Fruit fly (Drosophila melanogaster) whole organism, embryonic: Measurements from ENCODE around the gene CG34179.

Experiments
- Abd-B ChIP-seq: fragments of 200-800 bp; sonication (Bioruptor generic); optimal IDR thresholded peaks from 2 replicates; lab custom pipeline; 2018; ENCODE audit warnings: missing biosample characterization, mild to moderate bottlenecking, missing genetic modification characterization, moderate library complexity
- Atf6 ChIP-seq: fragments of 200-800 bp; sonication (Bioruptor generic); IDR thresholded peaks from 2 replicates; pipeline ENCODE4 v1.3.6; 2022; ENCODE audit warnings: missing biosample characterization, missing genetic modification characterization
- B-H2 ChIP-seq: fragments of 200-800 bp; sonication (Bioruptor generic); optimal IDR thresholded peaks from 2 replicates; lab custom pipeline; 2018; ENCODE audit warnings: missing biosample characterization, mild to moderate bottlenecking, missing genetic modification characterization
- Blimp-1 ChIP-seq: fragments of 200-800 bp; sonication (Bioruptor generic); optimal IDR thresholded peaks from 3 replicates; lab custom pipeline; 2018; ENCODE audit warnings: missing biosample characterization, missing genetic modification characterization, mild to moderate bottlenecking, moderate library complexity, missing genetic modification reagents
- CG13624 ChIP-seq: fragments of 200-800 bp; sonication (Bioruptor generic); optimal IDR thresholded peaks from 2 replicates; lab custom pipeline; 2016; ENCODE audit warnings: missing biosample characterization, missing genetic modification characterization
- CG15514 ChIP-seq: fragments of 200-800 bp; sonication (Bioruptor generic); optimal IDR thresholded peaks from 3 replicates; lab custom pipeline; 2017; ENCODE audit warnings: missing biosample characterization, missing genetic modification characterization, mild to moderate bottlenecking, moderate library complexity, missing genetic modification reagents
- CG16813 ChIP-seq: fragments of 200-800 bp; sonication (Bioruptor generic); IDR thresholded peaks from 3 replicates; pipeline ENCODE4 v1.3.6; 2022; ENCODE audit warnings: missing biosample characterization, missing genetic modification characterization; ENCODE audit not compliant: partially characterized antibody
- CG17186 ChIP-seq: fragments of 200-800 bp; sonication (Bioruptor generic); optimal IDR thresholded peaks from 3 replicates; lab custom pipeline; 2017; ENCODE audit warnings: missing biosample characterization, missing genetic modification reagents, missing genetic modification characterization
- CG18011 ChIP-seq: fragments of 200-800 bp; sonication (Bioruptor generic); optimal IDR thresholded peaks from 2 replicates; lab custom pipeline; 2017; ENCODE audit warnings: missing biosample characterization, missing genetic modification characterization, mild to moderate bottlenecking, moderate library complexity, missing genotype
- CG2129 ChIP-seq: fragments of 200-800 bp; sonication (Bioruptor generic); IDR thresholded peaks from 2 replicates; pipeline ENCODE4 v1.3.6; 2022; ENCODE audit warnings: missing biosample characterization, missing genetic modification characterization; ENCODE audit not compliant: partially characterized antibody
- CG34422 ChIP-seq: fragments of 200-800 bp; sonication (Bioruptor generic); IDR thresholded peaks from 3 replicates; pipeline ENCODE4 v1.3.6; 2022; ENCODE audit warnings: missing biosample characterization, missing genetic modification characterization
- CG4360 ChIP-seq: fragments of 200-800 bp; sonication (Bioruptor generic); IDR thresholded peaks from 2 replicates; pipeline ENCODE4 v1.3.6; 2022; ENCODE audit warnings: missing biosample characterization, missing genetic modification characterization
- CG4617 ChIP-seq: fragments of 200-800 bp; sonication (Bioruptor generic); optimal IDR thresholded peaks from 3 replicates; lab custom pipeline; 2016; ENCODE audit warnings: missing biosample characterization, missing genetic modification characterization, borderline replicate concordance
- CG6765 ChIP-seq: fragments of 200-800 bp; sonication (Bioruptor generic); optimal IDR thresholded peaks from 3 replicates; lab custom pipeline; 2017; ENCODE audit warnings: missing biosample characterization, mild to moderate bottlenecking, missing genetic modification characterization
- CG7928 ChIP-seq: fragments of 200-800 bp; sonication (Bioruptor generic); optimal IDR thresholded peaks from 2 replicates; lab custom pipeline; 2017; ENCODE audit warnings: missing biosample characterization, mild to moderate bottlenecking, missing genetic modification characterization
- CG8290 ChIP-seq, 3 experiments: fragments of 200-800 bp; sonication (Bioruptor generic); optimal IDR thresholded peaks; 2 replicates each; lab custom pipeline; 2016 to 2019; ENCODE audit warnings: missing biosample characterization in 3 of 3, missing genetic modification characterization in 3 of 3, mild to moderate bottlenecking in 2 of 3, moderate library complexity in 1 of 3
- CG9932 ChIP-seq: fragments of 200-800 bp; sonication (Bioruptor generic); IDR thresholded peaks from 2 replicates; pipeline ENCODE4 v1.3.6; 2022; ENCODE audit warnings: missing biosample characterization, missing genetic modification characterization
- CTCF ChIP-seq: fragments of 200-800 bp; sonication (Bioruptor generic); optimal IDR thresholded peaks from 2 replicates; lab custom pipeline; 2017; ENCODE audit warnings: missing biosample characterization, mild to moderate bottlenecking, missing genetic modification characterization, moderate library complexity
- Dbx ChIP-seq: fragments of 200-800 bp; sonication (Bioruptor generic); IDR thresholded peaks from 3 replicates; pipeline ENCODE4 v1.3.6; 2022; ENCODE audit warnings: missing biosample characterization, missing genetic modification characterization
- Elba2 ChIP-seq: fragments of 200-800 bp; sonication (Bioruptor generic); optimal IDR thresholded peaks from 3 replicates; lab custom pipeline; 2016; ENCODE audit warnings: missing biosample characterization, missing genetic modification characterization
- Ets97D ChIP-seq: fragments of 200-800 bp; sonication (Bioruptor generic); optimal IDR thresholded peaks from 3 replicates; lab custom pipeline; 2016; ENCODE audit warnings: missing biosample characterization, missing genetic modification characterization
- Gsc ChIP-seq: fragments of 200-800 bp; sonication (Bioruptor generic); IDR thresholded peaks from 2 replicates; pipeline ENCODE4 v1.3.6; 2022; ENCODE audit warnings: missing biosample characterization, missing genetic modification characterization
- Hand ChIP-seq: fragments of 200-800 bp; sonication (Bioruptor generic); optimal IDR thresholded peaks from 2 replicates; lab custom pipeline; 2017; ENCODE audit warnings: mild to moderate bottlenecking, missing biosample characterization, missing genetic modification reagents, missing genetic modification characterization
- Hmr ChIP-seq: fragments of 200-800 bp; sonication (Bioruptor generic); optimal IDR thresholded peaks from 3 replicates; lab custom pipeline; 2017; ENCODE audit warnings: mild to moderate bottlenecking, missing biosample characterization, missing genetic modification reagents, missing genetic modification characterization
- Kr ChIP-seq: fragments of 200-800 bp; sonication (Bioruptor generic); optimal IDR thresholded peaks from 2 replicates; lab custom pipeline; 2017; ENCODE audit warnings: missing biosample characterization, mild to moderate bottlenecking, missing genetic modification characterization
- NFAT ChIP-seq: fragments of 200-800 bp; sonication (Bioruptor generic); IDR thresholded peaks from 2 replicates; pipeline ENCODE4 v1.3.6; 2022; ENCODE audit warnings: missing biosample characterization, missing genetic modification characterization
- Oli ChIP-seq: fragments of 200-800 bp; sonication (Bioruptor generic); optimal IDR thresholded peaks from 2 replicates; lab custom pipeline; 2018; ENCODE audit warnings: missing biosample characterization, mild to moderate bottlenecking, missing genetic modification characterization, moderate library complexity
- Pdp1 ChIP-seq, 2 experiments: fragments of 200-800 bp; sonication (Bioruptor generic); optimal IDR thresholded peaks; 3 replicates each; lab custom pipeline; 2016; ENCODE audit warnings: missing biosample characterization in 2 of 2, missing genetic modification characterization in 2 of 2, mild to moderate bottlenecking in 1 of 2, moderate library complexity in 1 of 2
- Ravus ChIP-seq: fragments of 200-800 bp; sonication (Bioruptor generic); IDR thresholded peaks from 2 replicates; pipeline ENCODE4 v1.3.6; 2022; ENCODE audit warnings: missing biosample characterization, missing genetic modification characterization
- Rfx ChIP-seq: fragments of 200-800 bp; sonication (Bioruptor generic); IDR thresholded peaks from 2 replicates; pipeline ENCODE4 v1.3.6; 2022; ENCODE audit warnings: missing biosample characterization, missing genetic modification characterization
- Usf ChIP-seq: fragments of 200-800 bp; sonication (Bioruptor generic); optimal IDR thresholded peaks from 2 replicates; lab custom pipeline; 2017; ENCODE audit warnings: missing genotype, missing biosample characterization, missing genetic modification characterization
- cas ChIP-seq: fragments of 200-800 bp; sonication (Bioruptor generic); IDR thresholded peaks from 2 replicates; pipeline ENCODE4 v1.3.6; 2022; ENCODE audit warnings: missing biosample characterization, missing genetic modification characterization
- cwo ChIP-seq: fragments of 200-800 bp; sonication (Bioruptor generic); optimal IDR thresholded peaks from 3 replicates; lab custom pipeline; 2017; ENCODE audit warnings: missing biosample characterization, missing genetic modification characterization, mild to moderate bottlenecking, moderate library complexity, missing genetic modification reagents
- fd102C ChIP-seq: fragments of 200-800 bp; sonication (Bioruptor generic); optimal IDR thresholded peaks from 2 replicates; lab custom pipeline; 2018; ENCODE audit warnings: missing biosample characterization, mild to moderate bottlenecking, missing genetic modification characterization, moderate library complexity
- ftz-f1 ChIP-seq: fragments of 200-800 bp; sonication (Bioruptor generic); optimal IDR thresholded peaks from 2 replicates; lab custom pipeline; 2016; ENCODE audit warnings: missing biosample characterization, missing genetic modification characterization
- hkb ChIP-seq, 2 experiments: fragments of 200-800 bp in 1 of 2; fragments of >200 bp in 1 of 2; sonication (Bioruptor generic) in 1 of 2; IDR thresholded peaks in 1 of 2; optimal IDR thresholded peaks in 1 of 2; 2 replicates each; pipeline versions ENCODE4 v1.3.6 to Lab custom; 2017 to 2022; ENCODE audit warnings: missing biosample characterization in 1 of 2, missing genetic modification characterization in 1 of 2
- lbe ChIP-seq: fragments of 200-800 bp; sonication (Bioruptor generic); optimal IDR thresholded peaks from 2 replicates; lab custom pipeline; 2016; ENCODE audit warnings: missing biosample characterization, mild to moderate bottlenecking, missing genetic modification characterization
- mirr ChIP-seq: fragments of 200-800 bp; sonication (Bioruptor generic); optimal IDR thresholded peaks from 3 replicates; lab custom pipeline; 2018; ENCODE audit warnings: missing biosample characterization, mild to moderate bottlenecking, missing genetic modification characterization
- nom ChIP-seq: fragments of 200-800 bp; sonication (Bioruptor generic); optimal IDR thresholded peaks from 2 replicates; lab custom pipeline; 2017; ENCODE audit warnings: missing biosample characterization, missing genetic modification characterization, mild to moderate bottlenecking, moderate library complexity, missing genetic modification reagents
- odd ChIP-seq: fragments of 200-800 bp; sonication (Bioruptor generic); optimal IDR thresholded peaks from 2 replicates; lab custom pipeline; 2017; ENCODE audit warnings: missing biosample characterization, mild to moderate bottlenecking, missing genetic modification characterization
- shn ChIP-seq: fragments of 200-800 bp; sonication (Bioruptor generic); optimal IDR thresholded peaks from 3 replicates; lab custom pipeline; 2016; ENCODE audit warnings: missing biosample characterization, missing genetic modification characterization
- so ChIP-seq: fragments of 200-800 bp; sonication (Bioruptor generic); IDR thresholded peaks from 3 replicates; pipeline ENCODE4 v1.3.6; 2022; ENCODE audit warnings: missing biosample characterization, missing genetic modification characterization
- sqz ChIP-seq: fragments of 200-800 bp; sonication (Bioruptor generic); optimal IDR thresholded peaks from 3 replicates; lab custom pipeline; 2018; ENCODE audit warnings: missing biosample characterization, mild to moderate bottlenecking, missing genetic modification characterization
- stwl ChIP-seq: fragments of 200-800 bp; sonication (Bioruptor generic); optimal IDR thresholded peaks from 3 replicates; lab custom pipeline; 2018; ENCODE audit warnings: missing biosample characterization, mild to moderate bottlenecking, missing genetic modification characterization, moderate library complexity
- vnd ChIP-seq: fragments of 200-800 bp; sonication (Bioruptor generic); IDR thresholded peaks from 3 replicates; pipeline ENCODE4 v1.3.6; 2022; ENCODE audit warnings: missing biosample characterization, missing genetic modification characterization; ENCODE audit not compliant: partially characterized antibody
- vvl ChIP-seq: fragments of 200-800 bp; sonication (Bioruptor generic); IDR thresholded peaks from 2 replicates; pipeline ENCODE4 v1.3.6; 2022; ENCODE audit warnings: missing biosample characterization, missing genetic modification characterization
- yki ChIP-seq: fragments of >200 bp; optimal IDR thresholded peaks from 3 replicates; lab custom pipeline; 2018
- zen ChIP-seq: fragments of 200-800 bp; sonication (Bioruptor generic); optimal IDR thresholded peaks from 3 replicates; lab custom pipeline; 2018; ENCODE audit warnings: missing biosample characterization, mild to moderate bottlenecking, missing genetic modification characterization, moderate library complexity
- zf30C ChIP-seq: fragments of 200-800 bp; sonication (Bioruptor generic); optimal IDR thresholded peaks from 3 replicates; lab custom pipeline; 2018; ENCODE audit warnings: missing biosample characterization, mild to moderate bottlenecking, missing genetic modification characterization

CG34179 gene

DNA sequence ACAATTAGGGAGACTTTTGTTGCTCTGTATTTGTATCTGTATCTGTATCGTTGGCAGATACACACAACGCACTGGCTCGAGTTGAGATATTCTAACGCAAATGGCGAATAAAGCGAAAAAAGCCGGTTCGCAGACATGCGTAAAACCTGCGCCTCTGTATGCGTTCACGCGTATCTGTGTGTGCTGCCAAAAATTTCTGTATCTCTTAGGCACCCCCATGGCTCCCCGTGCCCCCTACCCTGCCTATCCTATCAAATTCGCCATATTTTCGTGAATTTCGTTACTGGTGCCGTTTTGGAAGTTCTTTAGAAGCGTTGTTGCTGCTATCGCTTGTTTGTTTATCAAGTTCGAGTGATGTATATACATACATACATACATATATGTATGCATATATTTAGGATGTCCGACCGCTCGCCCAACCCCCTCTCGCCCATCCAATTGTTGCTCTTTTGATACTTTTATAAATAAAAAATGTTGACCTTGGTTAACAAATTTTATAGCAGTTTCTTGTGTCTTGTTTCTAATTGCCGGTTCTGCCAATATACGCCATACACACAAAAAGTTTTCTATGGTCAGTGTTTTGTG, 37.3 kb upstream of the CG34179 start (continued):
- TF ChIP-seq Blimp-1 (GFP tag; lab: Kevin White, UChicago), result no peak
- no peak for TF ChIP-seq stwl (tag; lab: Kevin White, UChicago)
- peak; percentile 20; the same call in 1 of the 3 replicates for TF ChIP-seq CG34422 (GFP tag; lab: Robert Waterston, UW)
- no peak for TF ChIP-seq zf30C (GFP tag; lab: Kevin White, UChicago)
- peak; percentile 40 for TF ChIP-seq Hmr (GFP tag; lab: Kevin White, UChicago)
- no peak for TF ChIP-seq CG4360 (GFP tag; lab: Robert Waterston, UW)
- no peak for TF ChIP-seq Ets97D (GFP tag; lab: Kevin White, UChicago)
- no peak for TF ChIP-seq Hand (GFP tag; lab: Kevin White, UChicago)
- no peak for TF ChIP-seq vnd (GFP tag; lab: Robert Waterston, UW)
- peak; percentile 20 for TF ChIP-seq CG13624 (GFP tag; lab: Kevin White, UChicago)
- no peak for TF ChIP-seq Abd-B
- TF ChIP-seq Elba2 (GFP tag; lab: Kevin White, UChicago), result no peak
- no peak for TF ChIP-seq hkb (optimal IDR thresholded peaks at IDR 0.05; lab: Kevin White, UChicago)
- TF ChIP-seq hkb (GFP tag; IDR thresholded peaks at IDR 0.05; lab: Robert Waterston, UW), result no peak
- 0 out of 3 replicates have a peak, but pooled peaks have one; percentile 33 for TF ChIP-seq so (GFP tag; lab: Robert Waterston, UW)
- no peak for TF ChIP-seq CG8290 (GFP tag; optimal IDR thresholded peaks at IDR 0.05; lab: Kevin White, UChicago)
- peak in 1 of 2 experiments; percentile 10 for TF ChIP-seq CG8290 (tag; optimal IDR thresholded peaks at IDR 0.05; lab: Kevin White, UChicago)
- TF ChIP-seq B-H2 (GFP tag; lab: Kevin White, UChicago), result peak; percentile 79
- peak; percentile 60 for TF ChIP-seq cwo (GFP tag; lab: Kevin White, UChicago)
- TF ChIP-seq Kr (GFP tag; lab: Kevin White, UChicago), result no peak
- peak; percentile 59; the same call in 1 of the 2 replicates for TF ChIP-seq CG9932 (GFP tag; lab: Robert Waterston, UW)
- no peak for TF ChIP-seq fd102C
- no peak for TF ChIP-seq CTCF
- no peak for TF ChIP-seq Pdp1 (GFP tag; optimal IDR thresholded peaks at IDR 0.05; lab: Kevin White, UChicago)
- peak; percentile 36; the same call in 1 of the 2 replicates for TF ChIP-seq Rfx
- peak; percentile 50; the same call in 2 of the 3 replicates for TF ChIP-seq Dbx (GFP tag; lab: Robert Waterston, UW)
- no peak for TF ChIP-seq sqz (GFP tag; lab: Kevin White, UChicago)
- no peak for TF ChIP-seq odd (GFP tag; lab: Kevin White, UChicago)
- TF ChIP-seq CG16813 (GFP tag; lab: Robert Waterston, UW), result no peak
- TF ChIP-seq CG18011 (GFP tag; lab: Kevin White, UChicago), result no peak
- TF ChIP-seq zen (tag; lab: Kevin White, UChicago), result no peak
- TF ChIP-seq CG15514, result peak; percentile 21
- no peak for TF ChIP-seq CG4617 (GFP tag; lab: Kevin White, UChicago)
- no peak for TF ChIP-seq yki (lab: Kevin White, UChicago)
- TF ChIP-seq vvl (GFP tag; lab: Robert Waterston, UW), result peak; percentile 36; the same call in 1 of the 2 replicates
- no peak for TF ChIP-seq CG17186 (GFP tag; lab: Kevin White, UChicago)
- TF ChIP-seq mirr (GFP tag; lab: Kevin White, UChicago), result peak; percentile 68
- TF ChIP-seq cas (GFP tag; lab: Robert Waterston, UW), result 0 out of 2 replicates have a peak, but pooled peaks have one; percentile 9
- TF ChIP-seq Oli (tag; lab: Kevin White, UChicago), result no peak
- no peak for TF ChIP-seq Ravus (GFP tag; lab: Robert Waterston, UW)
- peak; percentile 13; the same call in 1 of the 2 replicates for TF ChIP-seq Atf6 (GFP tag; lab: Robert Waterston, UW)
- no peak for TF ChIP-seq CG7928
- no peak for TF ChIP-seq nom (GFP tag; lab: Kevin White, UChicago)
- TF ChIP-seq CG2129 (GFP tag; lab: Robert Waterston, UW), result no peak
- peak; percentile 10 for TF ChIP-seq ftz-f1 (GFP tag; lab: Kevin White, UChicago)
- TF ChIP-seq Usf (GFP tag; lab: Kevin White, UChicago), result no peak
- peak; percentile 48; the same call in 1 of the 2 replicates for TF ChIP-seq NFAT (GFP tag; lab: Robert Waterston, UW)
- no peak for TF ChIP-seq CG6765 (GFP tag; lab: Kevin White, UChicago)
- TF ChIP-seq shn (GFP tag; lab: Kevin White, UChicago), result no peak
- TF ChIP-seq Gsc (GFP tag; lab: Robert Waterston, UW), result no peak
- TF ChIP-seq lbe (GFP tag; lab: Kevin White, UChicago), result peak; percentile 3
